Worm (Caenorhabditis elegans): ENCODE data around the gene mlc-6.
A peak's percentile ranks its signal among the peaks of the same experiment; 100 is the strongest.

mlc-6 gene

ce11 chrX:14238291-14238758 is 8.1 kb downstream of the mlc-6 start, which contains the start of gene K04C1.2:
Gene K04C1.2, plus strand, starts transcription at chrX:14238708.
- peak; percentile 32 to 68 for TF ChIP-seq lin-35 (GFP tag; optimal IDR thresholded peaks at IDR 0.05)
- TF ChIP-seq nhr-47 (tag; optimal IDR thresholded peaks at IDR 0.05), result peak; percentile 6
- TF ChIP-seq ceh-82 (tag; optimal IDR thresholded peaks at IDR 0.05), result peak in 1 of 3 experiments; percentile 52
- TF ChIP-seq mdl-1 (tag; optimal IDR thresholded peaks at IDR 0.05), result peak in 1 of 2 experiments; percentile 22
- no peak for TF ChIP-seq irx-1 (tag; optimal IDR thresholded peaks at IDR 0.05)
- TF ChIP-seq snu-23 (GFP tag; optimal IDR thresholded peaks at IDR 0.05), result peak; percentile 59
- TF ChIP-seq lsy-2 (tag; optimal IDR thresholded peaks at IDR 0.05), result peak; percentile 36 to 38
- TF ChIP-seq swsn-7 (tag; optimal IDR thresholded peaks at IDR 0.05), result peak; percentile 24
- TF ChIP-seq nhr-20 (tag; optimal IDR thresholded peaks at IDR 0.05), result peak; percentile 24
- TF ChIP-seq lin-14 (GFP tag; optimal IDR thresholded peaks at IDR 0.05), result peak; percentile 52
- peak in 1 of 6 experiments; percentile 5 for TF ChIP-seq elt-3 (tag; optimal IDR thresholded peaks at IDR 0.05)
- TF ChIP-seq ztf-11 (tag; optimal IDR thresholded peaks at IDR 0.05), result no peak
- TF ChIP-seq egl-13 (tag; optimal IDR thresholded peaks at IDR 0.05), result no peak
- peak; percentile 10 to 20 for TF ChIP-seq efl-1 (optimal IDR thresholded peaks at IDR 0.05)
- peak in 1 of 2 experiments; percentile 33 for TF ChIP-seq efl-1 (GFP tag; optimal IDR thresholded peaks at IDR 0.05 in 1 of 2)
- TF ChIP-seq aha-1 (tag; optimal IDR thresholded peaks at IDR 0.05), result no peak
- peak; percentile 38 for TF ChIP-seq mep-1 (tag; optimal IDR thresholded peaks at IDR 0.05)
- TF ChIP-seq nhr-71 (tag; optimal IDR thresholded peaks at IDR 0.05), result peak; percentile 33
- peak; percentile 52 for TF ChIP-seq rnt-1 (tag; optimal IDR thresholded peaks at IDR 0.05)
- peak; percentile 20 for TF ChIP-seq blmp-1 (tag; optimal IDR thresholded peaks at IDR 0.05)
- peak in 1 of 3 experiments; percentile 35 for TF ChIP-seq dpl-1 (GFP tag; optimal IDR thresholded peaks at IDR 0.05)

ce11 chrX:14236121-14236824 is 10.1 kb downstream of the mlc-6 start:
- TF ChIP-seq hpl-2 (GFP tag; optimal IDR thresholded peaks at IDR 0.05) (no peak), fkh-10 (GFP tag; optimal IDR thresholded peaks at IDR 0.05) (no peak), nhr-71 (tag; optimal IDR thresholded peaks at IDR 0.05) (no peak), C34B4.2 (tag; optimal IDR thresholded peaks at IDR 0.05) (no peak), alr-1 (tag; optimal IDR thresholded peaks at IDR 0.05; ENCODE audit: borderline replicate concordance) (no peak), mdl-1 (tag; optimal IDR thresholded peaks at IDR 0.05) (no peak), zag-1 (tag; optimal IDR thresholded peaks at IDR 0.05) (no peak), ceh-88 (GFP tag; IDR thresholded peaks at IDR 0.05) (no peak), mef-2 (tag; optimal IDR thresholded peaks at IDR 0.05) (no peak), nhr-47 (tag; optimal IDR thresholded peaks at IDR 0.05) (no peak), dpl-1 (GFP tag; optimal IDR thresholded peaks at IDR 0.05) (no peak), efl-3 (GFP tag; optimal IDR thresholded peaks at IDR 0.05) (no peak), ceh-63 (GFP tag; optimal IDR thresholded peaks at IDR 0.05) (no peak)

ce11 chrX:14234932-14235331 is 11.5 kb downstream of the mlc-6 start, which contains the start of gene srg-37:
Gene srg-37, minus strand, starts transcription at chrX:14235032.
- TF ChIP-seq hlh-4 (tag; optimal IDR thresholded peaks at IDR 0.05) (no peak), nhr-71 (tag; optimal IDR thresholded peaks at IDR 0.05) (no peak), hpl-2 (GFP tag; optimal IDR thresholded peaks at IDR 0.05) (no peak), snu-23 (GFP tag; optimal IDR thresholded peaks at IDR 0.05) (no peak), aly-2 (tag; optimal IDR thresholded peaks at IDR 0.05) (no peak), pqm-1 (tag; optimal IDR thresholded peaks at IDR 0.05) (no peak), fos-1 (tag; optimal IDR thresholded peaks at IDR 0.05) (no peak), elt-3 (tag; optimal IDR thresholded peaks at IDR 0.05) (no peak), unc-98 (GFP tag; IDR thresholded peaks at IDR 0.05) (no peak), ces-1 (GFP tag; optimal IDR thresholded peaks at IDR 0.05) (no peak), blmp-1 (tag; optimal IDR thresholded peaks at IDR 0.05) (no peak), unc-62 (GFP tag; optimal IDR thresholded peaks at IDR 0.05) (no peak)
